Fruit fly (Drosophila melanogaster) whole organism, embryonic: Measurements from ENCODE around the gene CG42751.

Experiments
- CG14441 ChIP-seq: fragments of 200-800 bp; sonication (Bioruptor generic); IDR thresholded peaks from 2 replicates; pipeline ENCODE4 v1.3.6; 2022; ENCODE audit warnings: missing biosample characterization, missing genetic modification characterization
- Dek ChIP-seq: fragments of 200-800 bp; sonication (Bioruptor generic); optimal IDR thresholded peaks from 3 replicates; lab custom pipeline; 2019; ENCODE audit warnings: missing biosample characterization, mild to moderate bottlenecking, missing genetic modification characterization, moderate library complexity
- HLH54F ChIP-seq: fragments of 200-800 bp; sonication (Bioruptor generic); optimal IDR thresholded peaks from 3 replicates; lab custom pipeline; 2016; ENCODE audit warnings: missing biosample characterization, missing genetic modification characterization
- Hmx ChIP-seq: fragments of 200-800 bp; sonication (Bioruptor generic); optimal IDR thresholded peaks from 2 replicates; lab custom pipeline; 2016; ENCODE audit warnings: missing biosample characterization, missing genetic modification characterization
- Kr ChIP-seq: fragments of 200-800 bp; sonication (Bioruptor generic); optimal IDR thresholded peaks from 2 replicates; lab custom pipeline; 2017; ENCODE audit warnings: missing biosample characterization, mild to moderate bottlenecking, missing genetic modification characterization
- Nf-YB ChIP-seq: fragments of 200-800 bp; sonication (Bioruptor generic); optimal IDR thresholded peaks from 3 replicates; lab custom pipeline; 2019; ENCODE audit warnings: missing biosample characterization, mild to moderate bottlenecking, missing genetic modification characterization, moderate library complexity
- Sin3A ChIP-seq: fragments of >200 bp; optimal IDR thresholded peaks from 2 replicates; lab custom pipeline; 2018
- corto ChIP-seq: fragments of 200-800 bp; sonication (Bioruptor generic); optimal IDR thresholded peaks from 2 replicates; lab custom pipeline; 2016; ENCODE audit warnings: missing biosample characterization, mild to moderate bottlenecking, missing genetic modification characterization, moderate library complexity
- emc ChIP-seq: fragments of 200-800 bp; sonication (Bioruptor generic); optimal IDR thresholded peaks from 2 replicates; lab custom pipeline; 2016; ENCODE audit warnings: missing biosample characterization, missing genetic modification characterization
- fd3F ChIP-seq: fragments of 200-800 bp; sonication (Bioruptor generic); optimal IDR thresholded peaks from 2 replicates; lab custom pipeline; 2018; ENCODE audit warnings: missing biosample characterization, mild to moderate bottlenecking, missing genetic modification characterization, moderate library complexity
- kay ChIP-seq: fragments of 200-800 bp; sonication (Bioruptor generic); optimal IDR thresholded peaks from 2 replicates; lab custom pipeline; 2016; ENCODE audit warnings: missing biosample characterization, missing genetic modification characterization
- klu ChIP-seq: fragments of 200-800 bp; sonication (Bioruptor generic); IDR thresholded peaks from 2 replicates; pipeline ENCODE4 v1.3.6; 2022; ENCODE audit warnings: missing biosample characterization, missing genetic modification characterization
- lola ChIP-seq, 3 experiments: fragments of >200 bp in 2 of 3; fragments of 200-800 bp in 1 of 3; sonication (Bioruptor generic) in 1 of 3; optimal IDR thresholded peaks; 2 replicates each; lab custom pipeline; 2017 to 2019; ENCODE audit warnings: missing biosample characterization in 3 of 3, missing genetic modification characterization in 3 of 3, mild to moderate bottlenecking in 1 of 3, moderate library complexity in 1 of 3
- sna ChIP-seq: fragments of 200-800 bp; sonication (Bioruptor generic); IDR thresholded peaks from 2 replicates; pipeline ENCODE4 v1.3.6; 2022; ENCODE audit warnings: missing biosample characterization, missing genetic modification characterization; ENCODE audit not compliant: partially characterized antibody

dm6 chr2L:11829277-11829676 lies 24.0 kb upstream of the CG42751 start, which contains the start of gene esc:
- TF ChIP-seq fd3F (no peak), lola (GFP tag; optimal IDR thresholded peaks at IDR 0.05; lab: Kevin White, UChicago) (no peak), klu (GFP tag; lab: Robert Waterston, UW) (no peak), emc (GFP tag; lab: Kevin White, UChicago) (peak; percentile 3), kay (no peak), Dek (no peak), Kr (no peak), sna (no peak), HLH54F (GFP tag; lab: Kevin White, UChicago) (peak; percentile 52), CG14441 (GFP tag; lab: Robert Waterston, UW) (no peak), Sin3A (lab: Kevin White, UChicago) (peak; percentile 72), Hmx (GFP tag; lab: Kevin White, UChicago) (no peak), Nf-YB (GFP tag; lab: Kevin White, UChicago) (no peak), corto (no peak)
